Fruit fly (Drosophila melanogaster) whole organism, larva: Measurements from ENCODE around the gene opa.

Source experiments
- noc ChIP-seq: fragments of 200-800 bp; sonication (Bioruptor generic); optimal IDR thresholded peaks from 3 replicates; lab custom pipeline; 2019; ENCODE audit warnings: missing biosample characterization, mild to moderate bottlenecking, missing genetic modification characterization, moderate library complexity

The opa gene

dm6 chr3R:4866073-4866472 lies 13.5 kb downstream of the opa start:
- no peak for TF ChIP-seq noc (tag; lab: Kevin White, UChicago)

dm6 chr3R:4866916-4867315 lies 14.3 kb downstream of the opa start:
- no peak for TF ChIP-seq noc (tag; lab: Kevin White, UChicago)

DNA sequence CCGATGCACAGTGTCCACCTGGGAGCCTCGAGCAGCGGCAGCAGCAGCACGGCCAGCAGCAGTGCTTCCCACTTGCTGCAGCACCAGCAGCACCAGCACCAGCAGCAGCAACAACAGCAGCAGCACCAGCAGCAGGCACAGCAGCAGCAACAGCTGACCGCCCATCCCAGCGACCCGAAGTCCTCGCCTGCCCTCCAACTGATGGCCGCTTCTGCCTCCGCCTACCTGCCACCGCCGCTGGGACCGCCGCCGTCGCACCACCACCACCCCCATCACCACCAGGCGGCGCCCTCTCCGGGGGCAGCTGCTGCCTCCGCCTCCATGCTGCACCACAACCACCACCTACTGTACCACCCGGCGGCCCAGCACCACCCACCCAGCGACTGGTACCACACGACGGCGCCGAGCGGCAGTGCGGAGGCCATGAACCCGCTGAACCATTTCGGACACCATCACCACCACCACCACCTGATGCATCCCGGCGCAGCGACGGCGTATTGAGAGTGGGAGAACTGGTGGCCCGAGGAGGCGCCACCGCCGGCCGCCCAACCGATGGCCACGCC lies 16.1 kb downstream of the opa start:
- TF ChIP-seq noc (tag; lab: Kevin White, UChicago): no peak

- TF ChIP-seq noc (tag; lab: Kevin White, UChicago): no peak
Observed at dm6 chr3R:4873756-4874155, 21.1 kb downstream of the opa start.

- TF ChIP-seq noc (tag; lab: Kevin White, UChicago): no peak
Observed at dm6 chr3R:4878433-4878832, 25.8 kb downstream of the opa start, which contains the start of gene laf. laf (minus strand) TSS chr3R:4878533.

DNA sequence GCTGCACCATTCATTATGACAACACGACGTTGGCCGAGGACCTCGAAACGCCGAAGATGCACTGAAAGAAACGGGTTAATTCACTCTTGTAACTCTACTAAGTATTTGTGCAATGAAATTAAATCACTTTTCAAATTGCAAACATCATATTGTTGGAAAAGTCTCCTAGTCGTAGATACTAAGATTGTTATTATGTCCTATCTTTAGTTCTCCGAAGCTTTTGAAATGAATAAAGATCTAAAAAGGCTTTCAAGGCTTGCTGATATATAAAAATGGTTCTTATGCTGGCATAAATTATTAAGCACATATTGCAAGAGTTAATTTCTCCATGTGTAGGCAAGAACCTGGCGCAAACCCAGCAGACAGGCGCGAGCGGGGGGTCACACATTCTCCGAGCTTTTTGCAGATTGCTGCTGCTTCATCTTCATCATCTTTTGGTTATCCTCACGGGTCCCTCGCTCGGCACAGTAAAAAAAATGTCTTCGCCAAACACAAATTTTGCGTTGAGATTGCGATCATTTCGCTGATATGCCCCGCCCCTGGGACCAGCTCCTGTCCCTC lies 30.7 kb downstream of the opa start:
- TF ChIP-seq noc (tag; lab: Kevin White, UChicago): no peak

DNA sequence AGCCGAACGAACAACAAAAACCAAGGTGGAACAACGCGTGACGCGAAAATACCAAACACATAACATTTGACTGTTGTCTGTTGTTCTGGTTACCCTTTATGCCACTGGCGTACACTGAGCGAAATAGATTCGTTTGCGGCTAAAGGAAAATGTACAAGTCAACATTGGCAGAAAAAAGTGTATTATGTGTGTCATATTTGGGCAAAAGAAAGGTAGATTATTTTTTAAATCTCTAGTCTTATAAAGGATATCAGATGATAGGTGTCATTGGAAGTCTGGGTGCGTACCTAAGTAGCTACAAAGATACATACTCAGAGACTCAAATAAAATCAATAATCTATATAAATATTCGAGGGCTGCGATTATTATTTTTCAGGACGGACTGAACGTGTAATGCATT lies 31.3 kb downstream of the opa start:
- TF ChIP-seq noc (tag; lab: Kevin White, UChicago): no peak

- no peak for TF ChIP-seq noc (tag; lab: Kevin White, UChicago)
Observed at dm6 chr3R:4886086-4886812, 33.6 kb downstream of the opa start.

- no peak for TF ChIP-seq noc (tag; lab: Kevin White, UChicago)
Observed at dm6 chr3R:4895553-4895952, 42.9 kb downstream of the opa start.

- TF ChIP-seq noc (tag; lab: Kevin White, UChicago): no peak
Observed at dm6 chr3R:4896946-4897345, 44.3 kb downstream of the opa start.

DNA sequence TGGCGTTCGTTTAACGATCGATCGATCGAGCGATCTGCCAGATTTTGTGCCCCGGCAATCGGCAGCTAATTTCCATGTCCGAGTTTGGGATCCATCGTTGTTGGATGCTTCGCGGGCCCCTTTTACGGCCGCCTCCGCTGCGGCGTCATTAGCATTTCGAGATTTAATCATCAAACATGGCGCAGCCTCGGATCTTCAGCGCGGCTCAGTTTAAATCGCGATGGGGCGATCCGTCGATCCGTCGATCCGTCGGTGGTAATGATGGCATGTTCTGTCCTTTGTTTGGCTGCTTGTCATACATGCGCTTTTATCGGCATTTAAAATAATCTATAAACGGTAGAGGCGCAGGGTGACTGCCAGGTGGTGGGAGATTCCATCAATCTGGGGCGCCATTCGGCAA lies 47.8 kb downstream of the opa start:
- TF ChIP-seq noc (tag; lab: Kevin White, UChicago): no peak

DNA sequence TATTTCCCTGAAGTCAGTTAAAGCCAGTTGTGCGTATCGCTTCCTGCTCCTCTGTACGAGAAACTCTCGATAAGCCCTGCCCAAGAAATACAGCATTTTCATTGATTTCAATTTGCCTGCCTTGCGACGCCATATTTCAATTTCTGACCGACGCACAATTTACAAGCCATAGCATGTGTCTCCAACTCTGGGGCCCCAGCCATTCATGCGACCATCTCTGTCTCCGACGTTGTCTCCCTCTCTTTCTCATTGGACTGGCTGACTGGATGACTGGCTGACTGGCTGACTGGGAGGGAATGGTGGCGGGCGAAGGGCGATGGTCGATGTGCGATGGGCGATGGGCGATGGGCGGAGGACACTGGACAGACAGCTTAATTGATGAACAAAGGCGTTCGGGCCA lies 48.6 kb downstream of the opa start:
- TF ChIP-seq noc (tag; lab: Kevin White, UChicago): no peak

dm6 chr3R:4901782-4902181 lies 49.2 kb downstream of the opa start:
- no peak for TF ChIP-seq noc (tag; lab: Kevin White, UChicago)

DNA sequence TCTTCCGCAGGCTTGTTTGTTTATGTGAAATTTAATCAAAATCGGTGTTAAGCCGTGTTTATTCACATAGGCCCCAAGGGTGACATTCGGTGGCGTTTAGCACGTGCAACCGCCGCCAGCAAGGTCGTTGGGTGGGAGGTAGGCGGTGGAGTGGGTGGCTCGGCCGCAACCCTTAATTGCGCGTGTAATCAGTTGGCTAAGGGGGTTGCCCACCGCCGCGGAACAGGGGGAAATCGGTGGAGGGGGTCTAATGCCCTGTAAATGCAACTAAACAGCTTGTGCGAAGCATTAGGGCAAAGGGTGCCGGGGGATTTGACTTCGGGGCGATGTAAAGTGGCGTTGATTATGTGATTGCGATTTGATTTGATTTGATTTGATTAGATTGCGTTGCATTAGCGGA lies 51.0 kb downstream of the opa start:
- no peak for TF ChIP-seq noc (tag; lab: Kevin White, UChicago)

DNA sequence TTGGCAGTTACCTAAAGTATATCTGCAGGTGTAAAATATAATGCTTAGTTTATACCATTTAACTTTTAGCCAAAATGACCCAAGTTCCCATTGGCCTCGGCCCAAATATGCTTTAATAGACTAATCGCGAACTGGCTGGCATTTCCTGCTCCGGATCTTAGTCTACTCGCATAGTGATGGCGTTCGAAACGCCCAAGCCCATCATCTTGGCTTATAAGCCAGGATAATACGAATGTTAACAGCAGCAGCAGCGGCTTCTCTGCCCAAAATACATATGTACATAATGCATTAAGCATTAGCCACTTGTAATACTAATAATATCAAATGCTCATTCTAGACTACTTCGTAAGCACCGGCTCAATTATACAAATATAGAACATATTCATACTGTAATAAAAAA lies 52.2 kb downstream of the opa start:
- no peak for TF ChIP-seq noc (tag; lab: Kevin White, UChicago)

- no peak for TF ChIP-seq noc (tag; lab: Kevin White, UChicago)
Observed at dm6 chr3R:4905764-4906626, 53.4 kb downstream of the opa start, which contains the start of gene Gnf1. Gnf1 (plus strand) TSS chr3R:4906622.
